Fruit fly (Drosophila melanogaster) whole organism, embryonic: ENCODE measurements around the gene CG14232.

Experiments used
- Atf-2 ChIP-seq: fragments of 200-800 bp; sonication (Bioruptor generic); optimal IDR thresholded peaks from 2 replicates; lab custom pipeline; 2016; ENCODE audit warnings: missing biosample characterization, missing genetic modification characterization
- CG12155 ChIP-seq: fragments of 200-800 bp; sonication (Bioruptor generic); optimal IDR thresholded peaks from 3 replicates; lab custom pipeline; 2016; ENCODE audit warnings: missing biosample characterization, missing genetic modification characterization
- CG12659 ChIP-seq: fragments of 200-800 bp; sonication (Bioruptor generic); optimal IDR thresholded peaks from 3 replicates; lab custom pipeline; 2017; ENCODE audit warnings: mild to moderate bottlenecking, missing biosample characterization, missing genetic modification reagents, missing genetic modification characterization
- CG13894 ChIP-seq: fragments of 200-800 bp; sonication (Bioruptor generic); optimal IDR thresholded peaks from 3 replicates; lab custom pipeline; 2018; ENCODE audit warnings: missing biosample characterization, mild to moderate bottlenecking, missing genetic modification characterization, moderate library complexity
- CG14860 ChIP-seq: fragments of 200-800 bp; sonication (Bioruptor generic); IDR thresholded peaks from 3 replicates; pipeline ENCODE4 v1.3.6; 2022; ENCODE audit warnings: missing biosample characterization, missing genetic modification characterization; ENCODE audit not compliant: partially characterized antibody
- CG30020 ChIP-seq: fragments of 200-800 bp; optimal IDR thresholded peaks from 2 replicates; lab custom pipeline; 2019; ENCODE audit warnings: missing biosample characterization, mild to moderate bottlenecking, missing genetic modification characterization, moderate library complexity
- CG32767 ChIP-seq: fragments of 200-800 bp; sonication (Bioruptor generic); IDR thresholded peaks from 2 replicates; pipeline ENCODE4 v1.3.6; 2022; ENCODE audit warnings: missing biosample characterization, missing genetic modification characterization
- CG3995 ChIP-seq: fragments of 200-800 bp; sonication (Bioruptor generic); optimal IDR thresholded peaks from 3 replicates; lab custom pipeline; 2016; ENCODE audit warnings: missing biosample characterization, missing genetic modification characterization
- CG7928 ChIP-seq: fragments of 200-800 bp; sonication (Bioruptor generic); optimal IDR thresholded peaks from 2 replicates; lab custom pipeline; 2017; ENCODE audit warnings: missing biosample characterization, mild to moderate bottlenecking, missing genetic modification characterization
- CG7963 ChIP-seq: fragments of 200-800 bp; sonication (Bioruptor generic); IDR thresholded peaks from 3 replicates; pipeline ENCODE4 v1.3.6; 2022; ENCODE audit warnings: missing biosample characterization, missing genetic modification characterization; ENCODE audit not compliant: partially characterized antibody
- CG8089 ChIP-seq: fragments of 200-800 bp; sonication (Bioruptor generic); optimal IDR thresholded peaks from 3 replicates; lab custom pipeline; 2016; ENCODE audit warnings: missing biosample characterization, missing genetic modification characterization
- CG8478 ChIP-seq: fragments of >200 bp; optimal IDR thresholded peaks from 2 replicates; lab custom pipeline; 2018
- CTCF ChIP-seq: fragments of 200-800 bp; sonication (Bioruptor generic); optimal IDR thresholded peaks from 2 replicates; lab custom pipeline; 2017; ENCODE audit warnings: missing biosample characterization, mild to moderate bottlenecking, missing genetic modification characterization, moderate library complexity
- Dll ChIP-seq: fragments of 200-800 bp; sonication (Bioruptor generic); IDR thresholded peaks from 4 replicates; pipeline ENCODE4 v1.3.6; 2022; ENCODE audit warnings: missing biosample characterization, missing genetic modification characterization; ENCODE audit not compliant: partially characterized antibody
- Eip74EF ChIP-seq, 2 experiments: fragments of 200-800 bp in 1 of 2; fragments of >200 bp in 1 of 2; sonication (Bioruptor generic) in 1 of 2; optimal IDR thresholded peaks; 2 replicates each; lab custom pipeline; 2017 to 2019; ENCODE audit warnings: missing biosample characterization in 2 of 2, missing genetic modification characterization in 2 of 2, mild to moderate bottlenecking in 1 of 2, moderate library complexity in 1 of 2
- Fer1 ChIP-seq: fragments of 200-800 bp; sonication (Bioruptor generic); optimal IDR thresholded peaks from 2 replicates; lab custom pipeline; 2017; ENCODE audit warnings: missing biosample characterization, mild to moderate bottlenecking, missing genetic modification characterization
- HmgZ ChIP-seq: fragments of 200-800 bp; sonication (Bioruptor generic); optimal IDR thresholded peaks from 2 replicates; lab custom pipeline; 2018; ENCODE audit warnings: missing biosample characterization, mild to moderate bottlenecking, missing genetic modification characterization
- Hr51 ChIP-seq, 2 experiments: fragments of 200-800 bp; sonication (Bioruptor generic); optimal IDR thresholded peaks; 2 replicates in 1 of 2; 3 replicates in 1 of 2; lab custom pipeline; 2016 to 2018; ENCODE audit warnings: missing biosample characterization in 2 of 2, missing genetic modification characterization in 2 of 2, mild to moderate bottlenecking in 1 of 2, moderate library complexity in 1 of 2
- MBD-R2 ChIP-seq: fragments of 200-800 bp; sonication (Bioruptor generic); IDR thresholded peaks from 2 replicates; pipeline ENCODE4 v1.3.6; 2022; ENCODE audit warnings: missing biosample characterization, missing genetic modification characterization
- Med ChIP-seq: fragments of 200-800 bp; sonication (Bioruptor generic); peaks from one replicate; lab custom pipeline; 2016; ENCODE audit warnings: missing biosample characterization, missing genetic modification characterization, mild to moderate bottlenecking, inconsistent platforms, moderate library complexity
- Myb ChIP-seq: fragments of 200-800 bp; sonication (Bioruptor generic); optimal IDR thresholded peaks from 2 replicates; lab custom pipeline; 2016; ENCODE audit warnings: missing biosample characterization, missing genetic modification characterization
- NC2α ChIP-seq: fragments of 200-800 bp; sonication (Bioruptor generic); optimal IDR thresholded peaks from 2 replicates; lab custom pipeline; 2016; ENCODE audit warnings: missing biosample characterization, missing genetic modification characterization
- Nf-YB ChIP-seq: fragments of 200-800 bp; sonication (Bioruptor generic); optimal IDR thresholded peaks from 3 replicates; lab custom pipeline; 2019; ENCODE audit warnings: missing biosample characterization, mild to moderate bottlenecking, missing genetic modification characterization, moderate library complexity
- Pdp1 ChIP-seq, 2 experiments: fragments of 200-800 bp; sonication (Bioruptor generic); optimal IDR thresholded peaks; 3 replicates each; lab custom pipeline; 2016; ENCODE audit warnings: missing biosample characterization in 2 of 2, missing genetic modification characterization in 2 of 2, mild to moderate bottlenecking in 1 of 2, moderate library complexity in 1 of 2
- Sry-δ ChIP-seq: fragments of 200-800 bp; sonication (Bioruptor generic); optimal IDR thresholded peaks from 2 replicates; lab custom pipeline; 2016; ENCODE audit warnings: missing biosample characterization, missing genetic modification characterization
- Trl ChIP-seq, 3 experiments: fragments of >200 bp in 2 of 3; fragments of 200-800 bp in 1 of 3; sonication (Bioruptor generic) in 1 of 3; optimal IDR thresholded peaks; 2 replicates in 1 of 3; 3 replicates in 2 of 3; lab custom pipeline; 2016 to 2017; ENCODE audit warnings: missing biosample characterization in 1 of 3, missing genetic modification characterization in 1 of 3
- YL-1 ChIP-seq: fragments of 200-800 bp; sonication (Bioruptor generic); optimal IDR thresholded peaks from 3 replicates; lab custom pipeline; 2017; ENCODE audit warnings: missing biosample characterization, mild to moderate bottlenecking, missing genetic modification characterization
- abd-A ChIP-seq: fragments of 200-800 bp; sonication (Bioruptor generic); optimal IDR thresholded peaks from 3 replicates; lab custom pipeline; 2019; ENCODE audit warnings: missing biosample characterization, mild to moderate bottlenecking, missing genetic modification characterization, moderate library complexity
- amos ChIP-seq: fragments of 200-800 bp; sonication (Bioruptor generic); IDR thresholded peaks from 2 replicates; pipeline ENCODE4 v1.3.6; 2022; ENCODE audit warnings: missing biosample characterization, missing genetic modification characterization; ENCODE audit not compliant: partially characterized antibody
- bbx ChIP-seq: fragments of 200-800 bp; sonication (Bioruptor generic); IDR thresholded peaks from 2 replicates; pipeline ENCODE4 v1.3.6; 2022; ENCODE audit warnings: missing biosample characterization, missing genetic modification characterization; ENCODE audit not compliant: partially characterized antibody
- cg ChIP-seq: fragments of 200-800 bp; sonication (Bioruptor generic); optimal IDR thresholded peaks from 3 replicates; lab custom pipeline; 2019; ENCODE audit warnings: missing biosample characterization, mild to moderate bottlenecking, missing genetic modification characterization, moderate library complexity
- crol ChIP-seq: fragments of 200-800 bp; sonication (Bioruptor generic); IDR thresholded peaks from 2 replicates; pipeline ENCODE4 v1.3.6; 2022; ENCODE audit warnings: missing biosample characterization, missing genetic modification characterization
- ewg ChIP-seq: fragments of 200-800 bp; sonication (Bioruptor generic); optimal IDR thresholded peaks from 3 replicates; lab custom pipeline; 2017; ENCODE audit warnings: mild to moderate bottlenecking, missing biosample characterization, missing genetic modification reagents, missing genetic modification characterization
- mld ChIP-seq: fragments of 200-800 bp; sonication (Bioruptor generic); IDR thresholded peaks from 3 replicates; pipeline ENCODE4 v1.3.6; 2022; ENCODE audit warnings: missing biosample characterization, missing genetic modification characterization; ENCODE audit not compliant: partially characterized antibody
- pros ChIP-seq: fragments of 200-800 bp; sonication (Bioruptor generic); optimal IDR thresholded peaks from 3 replicates; lab custom pipeline; 2019; ENCODE audit warnings: missing biosample characterization, mild to moderate bottlenecking, missing genetic modification characterization, moderate library complexity
- pzg ChIP-seq: fragments of 200-800 bp; sonication (Bioruptor generic); optimal IDR thresholded peaks from 3 replicates; lab custom pipeline; 2018; ENCODE audit warnings: missing biosample characterization, mild to moderate bottlenecking, missing genetic modification characterization, moderate library complexity
- scrt ChIP-seq: fragments of 200-800 bp; sonication (Bioruptor generic); optimal IDR thresholded peaks from 2 replicates; lab custom pipeline; 2018; ENCODE audit warnings: missing biosample characterization, mild to moderate bottlenecking, missing genetic modification characterization, moderate library complexity
- sens ChIP-seq: fragments of 200-800 bp; sonication (Bioruptor generic); peaks from one replicate; lab custom pipeline; 2016; ENCODE audit warnings: missing biosample characterization, missing genetic modification characterization
- sim ChIP-seq: fragments of 200-800 bp; sonication (Bioruptor generic); IDR thresholded peaks from 2 replicates; pipeline ENCODE4 v1.3.6; 2022; ENCODE audit warnings: missing biosample characterization, missing genetic modification characterization
- slou ChIP-seq: fragments of 200-800 bp; sonication (Bioruptor generic); optimal IDR thresholded peaks from 3 replicates; lab custom pipeline; 2016; ENCODE audit warnings: missing biosample characterization, missing genetic modification characterization
- tx ChIP-seq: fragments of 200-800 bp; sonication (Bioruptor generic); optimal IDR thresholded peaks from 2 replicates; lab custom pipeline; 2016; ENCODE audit warnings: missing biosample characterization, missing genetic modification characterization
- yki ChIP-seq: fragments of >200 bp; optimal IDR thresholded peaks from 3 replicates; lab custom pipeline; 2018

CG14232 gene

DNA sequence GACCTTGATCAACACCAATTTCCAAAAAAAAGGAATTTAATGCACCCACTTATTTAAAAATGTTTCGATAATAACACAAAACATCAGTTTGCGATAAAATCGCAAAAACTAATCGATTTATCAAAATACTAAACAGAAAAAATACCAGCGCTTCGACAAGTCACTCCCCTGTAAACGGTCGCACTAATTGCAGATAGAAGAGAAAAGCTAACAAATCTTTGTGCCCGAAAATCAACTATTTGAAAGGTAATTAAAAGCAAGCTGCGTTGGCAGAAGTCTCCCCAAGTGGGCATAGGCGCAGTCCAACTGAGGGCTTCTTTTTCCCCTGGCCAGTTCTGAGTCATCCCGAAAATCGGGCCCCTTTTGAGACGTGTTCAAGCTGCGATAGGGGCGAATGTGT, 26.8 kb upstream of the CG14232 start, which contains the start of gene AP-1-2beta (continued):
- TF ChIP-seq Myb (peak; percentile 76), Sry-δ (GFP tag; lab: Kevin White, UChicago) (peak; percentile 52), CG30020 (tag; lab: Kevin White, UChicago) (peak; percentile 28), CG14860 (peak; percentile 40; the same call in 1 of the 3 replicates), Nf-YB (GFP tag; lab: Kevin White, UChicago) (no peak), amos (GFP tag; lab: Robert Waterston, UW) (peak; percentile 37; the same call in 1 of the 2 replicates), Dll (GFP tag; lab: Robert Waterston, UW) (0 out of 4 replicates have a peak, but pooled peaks have one; percentile 48), YL-1 (GFP tag; lab: Kevin White, UChicago) (peak; percentile 70), NC2α (GFP tag; lab: Kevin White, UChicago) (no peak), mld (GFP tag; lab: Robert Waterston, UW) (peak; percentile 54; the same call in 1 of the 3 replicates), tx (GFP tag; lab: Kevin White, UChicago) (no peak), CG12659 (GFP tag; lab: Kevin White, UChicago) (peak; percentile 21), MBD-R2 (GFP tag; lab: Robert Waterston, UW) (peak; percentile 44; the same call in 1 of the 2 replicates), CG7928 (GFP tag; lab: Kevin White, UChicago) (no peak), CG7963 (GFP tag; lab: Robert Waterston, UW) (0 out of 3 replicates have a peak, but pooled peaks have one; percentile 30), pzg (GFP tag; lab: Kevin White, UChicago) (peak; percentile 55), CG8089 (GFP tag; lab: Kevin White, UChicago) (no peak), bbx (GFP tag; lab: Robert Waterston, UW) (peak; percentile 38; the same call in 1 of the 2 replicates)

DNA sequence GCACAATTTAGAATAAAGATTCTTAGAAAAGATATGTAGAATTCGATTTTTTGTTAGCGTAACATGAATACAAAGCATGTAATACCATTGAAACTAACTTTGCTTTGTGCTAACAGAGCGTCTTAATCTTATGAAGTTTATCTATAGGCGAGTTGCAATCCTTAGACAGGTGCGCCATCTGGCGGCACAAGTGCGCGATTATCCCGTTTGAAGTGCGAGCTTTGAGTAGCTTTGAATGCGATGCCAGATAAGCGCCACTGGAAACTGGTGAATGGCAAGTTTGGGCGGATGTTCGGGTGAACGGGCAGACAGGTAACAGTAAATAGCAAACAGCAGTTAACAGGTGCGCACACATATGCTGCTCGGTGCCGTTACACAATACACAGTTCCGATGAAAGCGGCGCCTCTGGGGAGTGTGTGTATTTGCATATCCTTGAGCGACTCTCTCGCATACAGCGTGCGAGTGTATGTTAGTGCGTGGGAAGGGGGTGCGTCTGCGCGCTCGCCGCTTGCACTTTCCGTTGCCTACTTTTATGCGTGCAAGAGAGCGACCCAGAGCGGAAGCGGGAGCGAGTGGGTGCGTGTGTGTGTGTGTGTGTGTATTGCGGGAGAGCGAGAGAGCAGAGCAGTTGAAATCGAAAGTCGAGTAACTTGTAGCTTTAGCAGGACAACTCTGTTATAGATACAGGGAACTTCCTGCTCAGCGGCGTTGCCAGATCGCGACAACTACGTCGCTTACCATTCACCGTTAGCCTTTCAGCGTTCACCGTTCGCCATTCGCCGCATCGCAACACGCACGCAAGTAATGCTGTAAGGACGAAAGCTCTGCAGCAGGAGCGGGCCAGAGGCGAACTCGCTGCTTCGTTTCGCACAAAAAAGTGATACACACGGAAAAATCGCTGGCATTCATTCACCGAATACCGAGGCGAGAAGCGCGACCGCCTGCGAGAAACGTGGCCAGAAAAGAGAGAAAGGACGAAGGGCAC, 14.2 kb upstream of the CG14232 start, which contains the start of gene CG12531:
Gene CG12531 (plus strand): TSS at position 936 of the 986 bp plus-strand sequence.
- TF ChIP-seq CG32767 (GFP tag; lab: Robert Waterston, UW), result peak; percentile 61; the same call in 1 of the 2 replicates
- peak; percentile 7 for TF ChIP-seq yki
- no peak for TF ChIP-seq Fer1 (GFP tag; lab: Kevin White, UChicago)
- peak; percentile 14 for TF ChIP-seq abd-A (tag; lab: Kevin White, UChicago)
- peak; percentile 20 for TF ChIP-seq Med (GFP tag; lab: Kevin White, UChicago)
- TF ChIP-seq slou (GFP tag; lab: Kevin White, UChicago), result no peak
- TF ChIP-seq sens, result peak; percentile 28
- TF ChIP-seq pros (GFP tag; lab: Kevin White, UChicago), result peak; percentile 39
- TF ChIP-seq CTCF (GFP tag; lab: Kevin White, UChicago), result peak; percentile 89
- TF ChIP-seq CG8478 (lab: Kevin White, UChicago), result peak; percentile 22
- peak; percentile 90 for TF ChIP-seq ewg
- TF ChIP-seq sim (GFP tag; lab: Robert Waterston, UW), result no peak
- TF ChIP-seq HmgZ, result no peak
- peak; percentile 67 to 81 for TF ChIP-seq Trl (optimal IDR thresholded peaks at IDR 0.05; lab: Kevin White, UChicago)
- TF ChIP-seq Trl (GFP tag; optimal IDR thresholded peaks at IDR 0.05; lab: Kevin White, UChicago), result no peak
- no peak for TF ChIP-seq Atf-2 (GFP tag; lab: Kevin White, UChicago)
- TF ChIP-seq pzg (GFP tag; lab: Kevin White, UChicago), result peak; percentile 10
- TF ChIP-seq cg (GFP tag; lab: Kevin White, UChicago), result peak; percentile 61
- peak; percentile 77 for TF ChIP-seq CG12155
- peak; percentile 24 for TF ChIP-seq CG13894 (tag; lab: Kevin White, UChicago)
- TF ChIP-seq CG3995 (GFP tag; lab: Kevin White, UChicago), result peak; percentile 5
- TF ChIP-seq Hr51 (GFP tag; optimal IDR thresholded peaks at IDR 0.05; lab: Kevin White, UChicago), result peak in 1 of 2 experiments; percentile 12
- TF ChIP-seq scrt (GFP tag; lab: Kevin White, UChicago), result peak; percentile 50
- no peak for TF ChIP-seq Eip74EF (GFP tag; optimal IDR thresholded peaks at IDR 0.05; lab: Kevin White, UChicago)
- TF ChIP-seq Pdp1 (GFP tag; optimal IDR thresholded peaks at IDR 0.05; lab: Kevin White, UChicago), result peak in 1 of 2 experiments; percentile 57
- peak; percentile 10; the same call in 1 of the 2 replicates for TF ChIP-seq crol (GFP tag; lab: Robert Waterston, UW)
- TF ChIP-seq, all 482 proteins: peak for 19
